Worm (Caenorhabditis elegans) whole organism, L4 larva: Measurements from ENCODE around the gene rop-1.

Source experiments
- F49E8.2 ChIP-seq: sonication (generic microtip); optimal IDR thresholded peaks from 2 replicates; lab custom pipeline; 2016; ENCODE audit warnings: missing compliant biosample characterization, mild to moderate bottlenecking, missing genetic modification characterization, borderline replicate concordance
- ama-1 ChIP-seq: fragments of 150-350 bp; optimal IDR thresholded peaks from 2 replicates; lab custom pipeline; 2014; ENCODE audit warnings: inconsistent platforms, mixed read lengths
- dmd-8 ChIP-seq: fragments of 200-800 bp; sonication (Bioruptor generic); IDR thresholded peaks from 2 replicates; pipeline ENCODE4 v1.3.6; 2022; ENCODE audit warnings: missing genetic modification characterization, missing compliant biosample characterization
- dve-1 ChIP-seq: sonication (generic microtip); optimal IDR thresholded peaks from 2 replicates; lab custom pipeline; 2017; ENCODE audit warnings: antibody characterized with exemption, mild to moderate bottlenecking, missing genetic modification characterization, missing compliant biosample characterization; ENCODE audit not compliant: insufficient read depth
- fos-1 ChIP-seq: fragments of 150-350 bp; optimal IDR thresholded peaks from 2 replicates; lab custom pipeline; 2014; ENCODE audit warnings: missing biosample characterization, missing genetic modification characterization
- skn-1 ChIP-seq: fragments of 150-350 bp; optimal IDR thresholded peaks from 2 replicates; lab custom pipeline; 2014; ENCODE audit warnings: missing biosample characterization, missing genetic modification characterization
- snpc-1.2 ChIP-seq: fragments of 200-800 bp; sonication (Bioruptor generic); IDR thresholded peaks from 2 replicates; pipeline ENCODE4 v1.3.6; 2022; ENCODE audit warnings: missing genetic modification reagents, missing genetic modification characterization, missing compliant biosample characterization
- unc-62 ChIP-seq, 3 experiments: fragments of 150-350 bp in 1 of 3; sonication (generic microtip); optimal IDR thresholded peaks in 2 of 3; peaks in 1 of 3; 1 replicate in 1 of 3; 2 replicates in 2 of 3; lab custom pipeline; 2014 to 2017; ENCODE audit warnings: missing biosample characterization in 3 of 3, missing genetic modification characterization in 3 of 3, missing genetic modification reagents in 3 of 3, missing genotype in 1 of 3

ce11 chrV:10203435-10204009, 51.3 kb downstream of the rop-1 start, which contains the start of gene chpf-1:
- TF ChIP-seq fos-1 (tag; lab: Kevin White, UChicago) (no peak), F49E8.2 (tag; lab: Kevin White, UChicago) (no peak), skn-1 (tag; lab: Kevin White, UChicago) (no peak), ama-1 (lab: Kevin White, UChicago) (no peak), unc-62 (GFP tag; optimal IDR thresholded peaks at IDR 0.05 in 1 of 2; lab: Kevin White, UChicago) (no peak), unc-62 (tag; optimal IDR thresholded peaks at IDR 0.05; lab: Kevin White, UChicago) (no peak), dve-1 (tag; lab: Kevin White, UChicago) (peak; percentile 60), snpc-1.2 (GFP tag; lab: Robert Waterston, UW) (no peak), dmd-8 (GFP tag; lab: Robert Waterston, UW) (no peak)
